Worm (Caenorhabditis elegans): ENCODE data around the gene ugt-67.

Gene ugt-67

DNA sequence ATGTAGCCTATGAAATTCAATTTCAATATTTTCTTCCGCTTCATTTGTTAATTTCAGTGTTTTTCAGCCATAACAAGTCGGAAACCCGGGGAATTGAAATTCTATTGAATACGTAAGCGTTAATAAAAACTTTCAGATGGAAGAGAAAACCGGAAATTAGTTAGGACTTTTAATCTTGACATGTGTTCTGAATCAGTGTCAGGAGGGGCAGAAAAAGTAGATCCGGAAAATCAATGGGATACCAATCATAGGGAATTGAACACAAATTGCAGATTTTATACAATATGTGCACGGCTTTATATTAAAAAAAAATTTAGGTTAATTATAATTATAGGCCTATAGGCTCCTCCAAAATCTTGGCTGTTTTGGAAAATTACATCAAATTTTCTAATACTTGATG lies 36.8 kb upstream of the ugt-67 start:
- no peak for TF ChIP-seq aly-2 (tag; optimal IDR thresholded peaks at IDR 0.05)
- peak; percentile 92 for TF ChIP-seq dsc-1 (tag; optimal IDR thresholded peaks at IDR 0.05)
- TF ChIP-seq fkh-4 (tag; optimal IDR thresholded peaks at IDR 0.05; ENCODE audit: borderline replicate concordance), result peak; percentile 78
- TF ChIP-seq nhr-11 (tag; optimal IDR thresholded peaks at IDR 0.05), result no peak
- no peak for TF ChIP-seq skn-1 (tag; optimal IDR thresholded peaks at IDR 0.05)
- TF ChIP-seq fkh-8 (tag; optimal IDR thresholded peaks at IDR 0.05), result peak; percentile 4

DNA sequence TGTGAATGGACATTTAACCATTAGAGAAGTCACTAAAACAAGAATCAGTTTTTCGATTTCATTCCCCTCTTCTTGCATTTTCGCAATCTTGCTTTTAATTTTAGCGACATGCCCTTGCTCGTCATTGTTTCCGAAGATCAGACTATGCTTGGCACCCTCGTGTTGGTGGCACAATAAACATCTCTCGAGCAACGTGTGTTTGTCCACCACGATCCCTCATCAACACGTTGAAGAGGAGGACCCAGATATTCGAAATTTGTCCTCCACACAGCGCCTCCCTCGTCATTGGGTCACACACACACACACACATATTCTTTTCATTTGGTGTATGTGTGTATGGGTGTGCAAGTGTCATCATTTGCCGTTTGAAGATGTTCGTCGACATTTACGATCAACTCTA lies 35.8 kb upstream of the ugt-67 start, which contains the start of gene srd-32:
Gene srd-32 (plus strand): TSS at position 301 of the 400 bp plus-strand sequence.
- no peak for TF ChIP-seq ama-1 (optimal IDR thresholded peaks at IDR 0.05)
- no peak for TF ChIP-seq tbx-2 (tag; optimal IDR thresholded peaks at IDR 0.05)
- peak; percentile 68 for TF ChIP-seq dsc-1 (tag; optimal IDR thresholded peaks at IDR 0.05)

DNA sequence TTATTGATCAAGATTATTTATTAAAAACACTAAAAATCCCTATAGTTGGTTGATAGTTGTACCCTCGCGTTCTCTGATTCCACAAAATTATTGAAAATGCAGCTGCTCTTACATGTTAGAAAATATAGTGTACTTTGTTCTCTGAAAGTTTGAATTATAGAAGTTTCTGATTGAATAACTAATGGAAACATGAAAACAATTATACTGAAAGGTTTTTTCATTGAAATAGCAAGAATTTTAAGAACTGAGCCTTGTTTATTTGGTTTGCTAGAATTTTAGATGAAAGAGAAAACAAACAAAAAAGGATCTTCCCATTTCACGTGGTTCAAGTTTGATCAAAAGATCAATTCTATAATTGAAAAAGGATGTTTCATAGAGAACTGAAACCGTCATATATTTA lies 33.6 kb upstream of the ugt-67 start:
- TF ChIP-seq hlh-4 (tag; optimal IDR thresholded peaks at IDR 0.05), result peak; percentile 59
- peak; percentile 21 for TF ChIP-seq lin-14 (GFP tag; optimal IDR thresholded peaks at IDR 0.05)
- no peak for TF ChIP-seq mep-1 (tag; optimal IDR thresholded peaks at IDR 0.05)
- TF ChIP-seq fkh-8 (tag; optimal IDR thresholded peaks at IDR 0.05), result peak; percentile 52
- TF ChIP-seq unc-86 (tag; optimal IDR thresholded peaks at IDR 0.05), result peak; percentile 18
- TF ChIP-seq nhr-77 (tag; optimal IDR thresholded peaks at IDR 0.05), result no peak
- TF ChIP-seq fos-1 (tag; optimal IDR thresholded peaks at IDR 0.05), result no peak
- TF ChIP-seq nhr-71 (tag; optimal IDR thresholded peaks at IDR 0.05), result peak; percentile 46
- TF ChIP-seq dsc-1 (tag; optimal IDR thresholded peaks at IDR 0.05), result peak; percentile 32

DNA sequence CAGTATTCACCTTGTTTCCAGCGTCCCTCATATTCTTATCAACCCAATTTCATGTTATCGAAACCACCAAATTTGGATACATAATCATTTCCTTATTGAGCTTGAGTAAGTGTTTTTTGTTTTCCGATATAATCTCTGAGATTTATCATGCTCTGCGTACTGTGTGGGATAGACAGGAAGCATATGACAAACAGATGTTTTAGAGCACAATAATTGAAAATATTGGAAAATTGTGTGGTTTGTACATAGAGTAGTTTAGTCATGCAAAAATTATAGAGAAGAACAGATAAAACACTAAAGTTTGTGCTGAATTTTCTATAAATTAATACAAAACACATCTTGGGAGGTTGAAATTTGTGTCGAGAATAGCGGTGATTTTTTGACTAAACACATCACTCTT lies 32.5 kb upstream of the ugt-67 start:
- peak; percentile 77 for TF ChIP-seq fkh-4 (tag; optimal IDR thresholded peaks at IDR 0.05; ENCODE audit: borderline replicate concordance)
- no peak for TF ChIP-seq nhr-90 (tag; optimal IDR thresholded peaks at IDR 0.05; ENCODE audit: poor library complexity)
- no peak for TF ChIP-seq sox-4 (tag; optimal IDR thresholded peaks at IDR 0.05)
- peak; percentile 94 for TF ChIP-seq dsc-1 (tag; optimal IDR thresholded peaks at IDR 0.05)
- no peak for TF ChIP-seq jun-1 (tag; optimal IDR thresholded peaks at IDR 0.05)
- TF ChIP-seq lsy-2 (tag; optimal IDR thresholded peaks at IDR 0.05), result no peak
- TF ChIP-seq lin-13 (GFP tag; optimal IDR thresholded peaks at IDR 0.05), result no peak

DNA sequence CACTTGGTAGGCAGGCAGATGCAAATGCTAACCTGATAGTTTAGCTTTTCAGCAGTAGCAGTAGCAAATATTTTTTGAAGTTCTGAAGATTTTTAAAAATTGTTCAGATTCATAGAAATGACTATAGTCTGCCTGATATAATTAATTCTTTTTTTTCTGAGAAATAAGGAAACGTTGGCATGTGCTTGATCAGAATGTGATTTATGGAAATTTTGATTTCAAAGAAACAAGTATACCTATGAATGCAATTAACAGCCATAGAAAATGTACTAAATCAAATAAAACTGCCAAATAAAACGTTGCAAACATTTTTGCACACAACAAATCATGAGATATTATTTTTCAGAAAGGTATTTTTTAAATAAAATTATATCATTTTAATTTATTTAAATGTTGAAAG lies 30.5 kb upstream of the ugt-67 start:
- TF ChIP-seq Y116A8C.19 (tag; optimal IDR thresholded peaks at IDR 0.05; ENCODE audit: borderline replicate concordance) (no peak), ceh-82 (tag; optimal IDR thresholded peaks at IDR 0.05) (no peak), nhr-28 (tag; optimal IDR thresholded peaks at IDR 0.05) (no peak), fos-1 (tag; optimal IDR thresholded peaks at IDR 0.05) (no peak), mab-9 (GFP tag; IDR thresholded peaks at IDR 0.05) (no peak), zip-4 (GFP tag; optimal IDR thresholded peaks at IDR 0.05) (no peak), ceh-90 (tag; optimal IDR thresholded peaks at IDR 0.05) (no peak), lin-35 (GFP tag; optimal IDR thresholded peaks at IDR 0.05) (no peak), egl-27 (tag; optimal IDR thresholded peaks at IDR 0.05) (no peak), fkh-4 (tag; optimal IDR thresholded peaks at IDR 0.05; ENCODE audit: borderline replicate concordance) (no peak), unc-62 (GFP tag; optimal IDR thresholded peaks at IDR 0.05) (no peak), unc-98 (GFP tag; IDR thresholded peaks at IDR 0.05) (no peak), irx-1 (tag; optimal IDR thresholded peaks at IDR 0.05) (no peak), isw-1 (GFP tag; IDR thresholded peaks at IDR 0.05) (no peak), efl-1 (optimal IDR thresholded peaks at IDR 0.05) (no peak), efl-1 (GFP tag; optimal IDR thresholded peaks at IDR 0.05 in 1 of 2) (no peak), nhr-19 (GFP tag; conservative IDR thresholded peaks at IDR 0.05) (no peak), nhr-71 (tag; optimal IDR thresholded peaks at IDR 0.05) (peak; percentile 52), unc-130 (tag; optimal IDR thresholded peaks at IDR 0.05) (no peak), sup-37 (GFP tag; optimal IDR thresholded peaks at IDR 0.05) (no peak), dsc-1 (tag; optimal IDR thresholded peaks at IDR 0.05) (no peak), zag-1 (tag; optimal IDR thresholded peaks at IDR 0.05) (no peak), hlh-4 (tag; optimal IDR thresholded peaks at IDR 0.05) (peak; percentile 73), alr-1 (tag; optimal IDR thresholded peaks at IDR 0.05; ENCODE audit: borderline replicate concordance) (no peak), fkh-8 (tag; optimal IDR thresholded peaks at IDR 0.05) (peak; percentile 58), nhr-11 (tag; optimal IDR thresholded peaks at IDR 0.05) (peak; percentile 68), rnt-1 (tag; optimal IDR thresholded peaks at IDR 0.05) (no peak), tbx-2 (tag; optimal IDR thresholded peaks at IDR 0.05) (no peak), unc-86 (tag; optimal IDR thresholded peaks at IDR 0.05) (no peak), nhr-20 (tag; optimal IDR thresholded peaks at IDR 0.05) (peak; percentile 11), nhr-47 (tag; optimal IDR thresholded peaks at IDR 0.05) (peak; percentile 49), lsy-2 (tag; optimal IDR thresholded peaks at IDR 0.05) (no peak), egl-13 (tag; optimal IDR thresholded peaks at IDR 0.05) (no peak), nhr-90 (tag; optimal IDR thresholded peaks at IDR 0.05; ENCODE audit: poor library complexity) (no peak), tlp-1 (tag; optimal IDR thresholded peaks at IDR 0.05) (no peak)

All from whole organism, L1 larva.